Fruit fly (Drosophila melanogaster): ENCODE data around the gene mRpS6.

mRpS6 gene

dm6 chr3L:4412974-4413373 lies 48.6 kb downstream of the mRpS6 start (continued):
- TF ChIP-seq ash1 (GFP tag; optimal IDR thresholded peaks at IDR 0.05) (no peak), Asciz (GFP tag; optimal IDR thresholded peaks at IDR 0.05) (no peak), CG31388 (GFP tag; optimal IDR thresholded peaks at IDR 0.05) (no peak), CG33557 (GFP tag; optimal IDR thresholded peaks at IDR 0.05) (no peak), CG4360 (GFP tag; IDR thresholded peaks at IDR 0.05) (no peak), CG3407 (GFP tag; optimal IDR thresholded peaks at IDR 0.05) (no peak), CG11560 (tag; IDR thresholded peaks at IDR 0.05) (peak; percentile 56; the same call in 1 of the 3 replicates), Ssrp (tag; optimal IDR thresholded peaks at IDR 0.05) (no peak), hth (optimal IDR thresholded peaks at IDR 0.05) (no peak), CG12299 (tag; optimal IDR thresholded peaks at IDR 0.05) (no peak), MTF-1 (GFP tag; optimal IDR thresholded peaks at IDR 0.05; ENCODE audit: borderline replicate concordance) (no peak), fru (optimal IDR thresholded peaks at IDR 0.05) (no peak), CG3163 (GFP tag; optimal IDR thresholded peaks at IDR 0.05) (no peak), CG9215 (GFP tag; IDR thresholded peaks at IDR 0.05) (peak; percentile 39; the same call in 1 of the 2 replicates), dm (GFP tag; optimal IDR thresholded peaks at IDR 0.05) (no peak), al (GFP tag; IDR thresholded peaks at IDR 0.05) (peak; percentile 77), Bdp1 (GFP tag; optimal IDR thresholded peaks at IDR 0.05) (peak; percentile 3), CG17568 (GFP tag; optimal IDR thresholded peaks at IDR 0.05) (no peak), CrebB (tag; optimal IDR thresholded peaks at IDR 0.05) (no peak), Hr78 (GFP tag; optimal IDR thresholded peaks at IDR 0.05) (no peak), CG15696 (tag; optimal IDR thresholded peaks at IDR 0.05) (no peak), Xrp1 (GFP tag; IDR thresholded peaks at IDR 0.05) (peak; percentile 62; the same call in 1 of the 2 replicates), CG14860 (GFP tag; IDR thresholded peaks at IDR 0.05; ENCODE audit: partially characterized antibody) (no peak), ftz-f1 (GFP tag; optimal IDR thresholded peaks at IDR 0.05) (no peak), CG11695 (GFP tag; IDR thresholded peaks at IDR 0.05) (peak; percentile 29; the same call in 2 of the 3 replicates), Spps (tag; optimal IDR thresholded peaks at IDR 0.05) (no peak), CG8944 (GFP tag; optimal IDR thresholded peaks at IDR 0.05) (peak; percentile 12), Fer3 (tag; optimal IDR thresholded peaks at IDR 0.05) (peak; percentile 19), crp (GFP tag; optimal IDR thresholded peaks at IDR 0.05) (no peak), CG17328 (GFP tag; IDR thresholded peaks at IDR 0.05) (peak; percentile 69), cwo (GFP tag; optimal IDR thresholded peaks at IDR 0.05) (no peak), Gsc (GFP tag; IDR thresholded peaks at IDR 0.05) (0 out of 2 replicates have a peak, but pooled peaks have one; percentile 6), CG12659 (GFP tag; optimal IDR thresholded peaks at IDR 0.05) (peak; percentile 4), CG2712 (tag; optimal IDR thresholded peaks at IDR 0.05) (no peak), disco-r (GFP tag; optimal IDR thresholded peaks at IDR 0.05) (peak; percentile 21), grn (GFP tag; optimal IDR thresholded peaks at IDR 0.05) (no peak), gsb-n (tag; optimal IDR thresholded peaks at IDR 0.05) (no peak), ewg (GFP tag; optimal IDR thresholded peaks at IDR 0.05) (no peak), Ada2b (GFP tag; IDR thresholded peaks at IDR 0.05) (peak; percentile 67), CG1233 (GFP tag; optimal IDR thresholded peaks at IDR 0.05) (peak; percentile 27), CG17612 (GFP tag; IDR thresholded peaks at IDR 0.05) (peak; percentile 64; the same call in 1 of the 2 replicates), fd96Cb (tag; optimal IDR thresholded peaks at IDR 0.05) (no peak), CG15269 (tag; optimal IDR thresholded peaks at IDR 0.05) (peak; percentile 40), lab (GFP tag; optimal IDR thresholded peaks at IDR 0.05) (peak; percentile 56), CG11696 (GFP tag; IDR thresholded peaks at IDR 0.05) (peak; percentile 35; the same call in 1 of the 2 replicates), CG34376 (GFP tag; optimal IDR thresholded peaks at IDR 0.05) (peak; percentile 74), CG2889 (GFP tag; IDR thresholded peaks at IDR 0.05) (0 out of 3 replicates have a peak, but pooled peaks have one; percentile 37), CG5953 (GFP tag; IDR thresholded peaks at IDR 0.05) (peak; percentile 70; the same call in 1 of the 2 replicates), Blimp-1 (GFP tag; optimal IDR thresholded peaks at IDR 0.05) (no peak), ro (GFP tag; IDR thresholded peaks at IDR 0.05) (no peak), CG30020 (tag; optimal IDR thresholded peaks at IDR 0.05) (no peak)
